Worm (Caenorhabditis elegans): ENCODE results near the gene ZC317.6.

ZC317.6 gene

ce11 chrV:5439068-5439467 lies 29.3 kb downstream of the ZC317.6 start, which contains the start of gene snpc-1.3:
Gene snpc-1.3 (minus strand): TSS chrV:5439168.
- TF ChIP-seq tab-1 (GFP tag; IDR thresholded peaks at IDR 0.05) (no peak), flt-1 (GFP tag; IDR thresholded peaks at IDR 0.05) (no peak), klf-2 (GFP tag; conservative IDR thresholded peaks at IDR 0.05) (no peak), ref-1 (GFP tag; conservative IDR thresholded peaks at IDR 0.05) (no peak), med-1 (GFP tag; optimal IDR thresholded peaks at IDR 0.05; ENCODE audit: insufficient read depth) (no peak), ztf-23 (GFP tag; IDR thresholded peaks at IDR 0.05) (no peak), cog-1 (tag; optimal IDR thresholded peaks at IDR 0.05) (no peak)

DNA sequence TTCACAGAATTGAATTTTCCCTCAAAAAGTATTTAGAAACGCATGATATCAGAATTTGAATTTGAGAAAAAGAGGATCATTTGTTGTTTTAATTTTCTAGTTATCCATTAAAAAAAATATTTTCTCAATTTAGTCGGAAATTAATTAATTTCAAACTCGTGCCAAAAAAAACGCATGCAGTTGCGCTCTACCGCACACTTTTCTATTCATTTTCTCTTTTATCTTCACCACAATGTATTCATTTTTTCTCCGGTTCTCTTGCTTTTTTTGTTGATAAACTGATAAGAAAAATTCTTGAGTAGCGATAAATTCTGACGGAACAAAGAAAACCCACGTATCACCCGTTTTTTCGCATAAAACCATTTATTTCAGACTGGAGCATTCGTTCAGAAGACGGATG lies 35.4 kb downstream of the ZC317.6 start, which contains the start of gene acl-6:
acl-6 (plus strand) TSS at position 367 of the 400 bp plus-strand sequence.
- no peak for TF ChIP-seq ztf-29 (GFP tag; IDR thresholded peaks at IDR 0.05)
- TF ChIP-seq flt-1 (GFP tag; IDR thresholded peaks at IDR 0.05) = no peak
- TF ChIP-seq ref-1 (GFP tag; conservative IDR thresholded peaks at IDR 0.05) = no peak
- TF ChIP-seq tab-1 (GFP tag; IDR thresholded peaks at IDR 0.05) = no peak
- no peak for TF ChIP-seq klf-2 (GFP tag; conservative IDR thresholded peaks at IDR 0.05)
- TF ChIP-seq cog-1 (tag; optimal IDR thresholded peaks at IDR 0.05) = no peak
- TF ChIP-seq med-1 (GFP tag; optimal IDR thresholded peaks at IDR 0.05; ENCODE audit: insufficient read depth) = no peak
- TF ChIP-seq ztf-23 (GFP tag; IDR thresholded peaks at IDR 0.05) = no peak
- no peak for TF ChIP-seq T22C8.4 (GFP tag; IDR thresholded peaks at IDR 0.05)

DNA sequence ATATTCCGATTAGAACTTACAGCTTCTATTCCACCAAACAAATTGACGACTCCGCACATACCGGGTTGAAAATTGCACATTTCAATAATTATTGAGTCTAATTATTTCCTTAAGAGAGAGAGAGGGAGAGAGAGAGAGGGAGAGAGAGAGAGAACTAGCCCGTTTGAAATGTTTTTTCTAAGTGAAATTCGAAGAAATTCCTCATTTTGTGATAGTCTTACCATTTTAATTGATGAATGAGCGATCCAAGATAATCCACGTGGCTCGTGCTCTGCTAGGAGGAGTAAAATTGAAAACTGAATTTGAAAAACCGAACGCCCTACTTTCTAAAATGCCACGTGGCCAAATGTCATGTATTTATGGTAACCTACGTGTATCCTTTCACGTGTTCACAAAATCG lies 35.9 kb downstream of the ZC317.6 start, which contains the start of gene F08F3.8:
F08F3.8 (minus strand) TSS at position 101 of the 400 bp plus-strand sequence.
- no peak for TF ChIP-seq flt-1 (GFP tag; IDR thresholded peaks at IDR 0.05)
- no peak for TF ChIP-seq ref-1 (GFP tag; conservative IDR thresholded peaks at IDR 0.05)
- no peak for TF ChIP-seq T22C8.4 (GFP tag; IDR thresholded peaks at IDR 0.05)
- TF ChIP-seq klf-2 (GFP tag; conservative IDR thresholded peaks at IDR 0.05) = no peak
- no peak for TF ChIP-seq ztf-23 (GFP tag; IDR thresholded peaks at IDR 0.05)
- no peak for TF ChIP-seq med-1 (GFP tag; optimal IDR thresholded peaks at IDR 0.05; ENCODE audit: insufficient read depth)
- no peak for TF ChIP-seq ztf-29 (GFP tag; IDR thresholded peaks at IDR 0.05)
- TF ChIP-seq tab-1 (GFP tag; IDR thresholded peaks at IDR 0.05) = no peak
- TF ChIP-seq cog-1 (tag; optimal IDR thresholded peaks at IDR 0.05) = no peak

ce11 chrV:5427860-5428259 lies 40.5 kb downstream of the ZC317.6 start, which contains the start of gene rhr-1:
Gene rhr-1 (plus strand): TSS chrV:5428160.
- TF ChIP-seq tab-1 (GFP tag; IDR thresholded peaks at IDR 0.05) = no peak

ce11 chrV:5426337-5426736 lies 42.1 kb downstream of the ZC317.6 start:
- TF ChIP-seq tab-1 (GFP tag; IDR thresholded peaks at IDR 0.05) (no peak), klf-2 (GFP tag; conservative IDR thresholded peaks at IDR 0.05) (no peak), T22C8.4 (GFP tag; IDR thresholded peaks at IDR 0.05) (no peak), ref-1 (GFP tag; conservative IDR thresholded peaks at IDR 0.05) (no peak), ztf-23 (GFP tag; IDR thresholded peaks at IDR 0.05) (no peak), cog-1 (tag; optimal IDR thresholded peaks at IDR 0.05) (no peak), ztf-29 (GFP tag; IDR thresholded peaks at IDR 0.05) (no peak), med-1 (GFP tag; optimal IDR thresholded peaks at IDR 0.05; ENCODE audit: insufficient read depth) (no peak), flt-1 (GFP tag; IDR thresholded peaks at IDR 0.05) (no peak)

- TF ChIP-seq flt-1 (GFP tag; IDR thresholded peaks at IDR 0.05) (no peak), T22C8.4 (GFP tag; IDR thresholded peaks at IDR 0.05) (no peak), tab-1 (GFP tag; IDR thresholded peaks at IDR 0.05) (no peak), ztf-23 (GFP tag; IDR thresholded peaks at IDR 0.05) (no peak), ztf-29 (GFP tag; IDR thresholded peaks at IDR 0.05) (no peak), cog-1 (tag; optimal IDR thresholded peaks at IDR 0.05) (no peak), klf-2 (GFP tag; conservative IDR thresholded peaks at IDR 0.05) (no peak), med-1 (GFP tag; optimal IDR thresholded peaks at IDR 0.05; ENCODE audit: insufficient read depth) (no peak), ref-1 (GFP tag; conservative IDR thresholded peaks at IDR 0.05) (no peak)
Measured at ce11 chrV:5425008-5425407, 43.4 kb downstream of the ZC317.6 start.

ce11 chrV:5423120-5423519 lies 45.3 kb downstream of the ZC317.6 start, which contains the start of gene cyp-14A5:
Gene cyp-14A5 (minus strand): TSS chrV:5423282.
- no peak for TF ChIP-seq med-1 (GFP tag; optimal IDR thresholded peaks at IDR 0.05; ENCODE audit: insufficient read depth)
- TF ChIP-seq flt-1 (GFP tag; IDR thresholded peaks at IDR 0.05) = no peak
- TF ChIP-seq klf-2 (GFP tag; conservative IDR thresholded peaks at IDR 0.05) = no peak
- TF ChIP-seq cog-1 (tag; optimal IDR thresholded peaks at IDR 0.05) = no peak
- TF ChIP-seq ztf-29 (GFP tag; IDR thresholded peaks at IDR 0.05) = no peak
- TF ChIP-seq tab-1 (GFP tag; IDR thresholded peaks at IDR 0.05) = no peak
- TF ChIP-seq T22C8.4 (GFP tag; IDR thresholded peaks at IDR 0.05) = no peak
- TF ChIP-seq ref-1 (GFP tag; conservative IDR thresholded peaks at IDR 0.05) = no peak
- TF ChIP-seq ztf-23 (GFP tag; IDR thresholded peaks at IDR 0.05) = no peak

DNA sequence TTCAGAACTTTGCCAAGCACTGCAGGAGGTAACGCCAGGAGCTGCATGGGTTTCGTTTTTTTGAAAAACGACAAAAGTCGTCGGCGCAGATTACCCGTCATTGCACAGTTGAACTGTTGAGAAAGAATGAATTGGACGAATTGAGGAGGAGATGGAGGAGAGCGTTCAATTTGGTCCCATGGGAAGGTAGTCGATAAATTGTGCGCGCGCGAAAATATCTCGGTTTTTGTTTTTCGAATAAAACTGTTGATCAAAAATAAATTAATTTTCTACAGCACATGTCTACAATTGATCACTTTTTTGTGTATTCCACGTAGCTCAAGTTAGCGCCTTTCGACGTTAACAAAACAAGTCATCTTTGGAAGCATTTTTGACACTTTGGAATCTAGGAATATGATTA lies 48.5 kb downstream of the ZC317.6 start, which contains the start of gene F08F3.6:
F08F3.6 (minus strand) TSS at position 153 of the 400 bp plus-strand sequence.
- TF ChIP-seq flt-1 (GFP tag; IDR thresholded peaks at IDR 0.05) (no peak), ztf-29 (GFP tag; IDR thresholded peaks at IDR 0.05) (no peak), klf-2 (GFP tag; conservative IDR thresholded peaks at IDR 0.05) (no peak), cog-1 (tag; optimal IDR thresholded peaks at IDR 0.05) (no peak), tab-1 (GFP tag; IDR thresholded peaks at IDR 0.05) (no peak), ref-1 (GFP tag; conservative IDR thresholded peaks at IDR 0.05) (no peak), ztf-23 (GFP tag; IDR thresholded peaks at IDR 0.05) (no peak), T22C8.4 (GFP tag; IDR thresholded peaks at IDR 0.05) (no peak), med-1 (GFP tag; optimal IDR thresholded peaks at IDR 0.05; ENCODE audit: insufficient read depth) (no peak)

Data from whole organism, midembryonic.